Worm (Caenorhabditis elegans) whole organism, L1 larva: Measurements from ENCODE around the gene srx-45.

Source experiments
- alr-1 ChIP-seq: fragments of 200-800 bp; sonication (Bioruptor generic); optimal IDR thresholded peaks from 2 replicates; lab custom pipeline; 2018; ENCODE audit warnings: borderline replicate concordance, mild to moderate bottlenecking, missing genetic modification characterization, missing compliant biosample characterization
- ama-1 ChIP-seq: fragments of 150-350 bp; optimal IDR thresholded peaks from 2 replicates; lab custom pipeline; 2014
- elt-3 ChIP-seq, 6 experiments: fragments of 150-350 bp in 1 of 6; sonication (generic microtip); optimal IDR thresholded peaks; 2 replicates each; lab custom pipeline; 2017 to 2018; ENCODE audit warnings: missing biosample characterization in 6 of 6, missing genetic modification characterization in 6 of 6, inconsistent platforms in 1 of 6
- fos-1 ChIP-seq: fragments of 150-350 bp; optimal IDR thresholded peaks from 2 replicates; lab custom pipeline; 2014; ENCODE audit warnings: missing biosample characterization, missing genetic modification characterization
- lin-39 ChIP-seq: fragments of 150-350 bp; optimal IDR thresholded peaks from 2 replicates; lab custom pipeline; 2014; ENCODE audit warnings: missing biosample characterization, missing genetic modification reagents, missing genetic modification characterization
- lsy-2 ChIP-seq, 2 experiments: fragments of 150-350 bp; optimal IDR thresholded peaks; 2 replicates each; lab custom pipeline; 2014; ENCODE audit warnings: missing biosample characterization in 2 of 2, missing genetic modification characterization in 2 of 2
- nhr-11 ChIP-seq: fragments of 150-350 bp; optimal IDR thresholded peaks from 2 replicates; lab custom pipeline; 2014; ENCODE audit warnings: missing biosample characterization, missing genetic modification characterization
- nhr-12 ChIP-seq: sonication (generic microtip); optimal IDR thresholded peaks from 2 replicates; lab custom pipeline; 2017; ENCODE audit warnings: missing biosample characterization, missing genetic modification characterization
- nhr-28 ChIP-seq: fragments of 150-350 bp; optimal IDR thresholded peaks from 2 replicates; lab custom pipeline; 2014; ENCODE audit warnings: missing biosample characterization, missing genetic modification characterization
- pqm-1 ChIP-seq: sonication (generic microtip); optimal IDR thresholded peaks from 3 replicates; lab custom pipeline; 2017; ENCODE audit warnings: missing biosample characterization, missing genetic modification characterization
- tbx-2 ChIP-seq: sonication (generic microtip); optimal IDR thresholded peaks from 2 replicates; lab custom pipeline; 2016; ENCODE audit warnings: missing genetic modification characterization, missing compliant biosample characterization
- zag-1 ChIP-seq: fragments of 150-350 bp; optimal IDR thresholded peaks from 2 replicates; lab custom pipeline; 2014; ENCODE audit warnings: missing biosample characterization, missing genetic modification characterization

- no peak for TF ChIP-seq nhr-28 (tag; lab: Kevin White, UChicago)
- no peak for TF ChIP-seq alr-1 (tag; lab: Kevin White, UChicago)
- TF ChIP-seq lin-39 (tag; lab: Kevin White, UChicago): no peak
- no peak for TF ChIP-seq ama-1 (lab: Kevin White, UChicago)
- no peak for TF ChIP-seq nhr-11 (tag; lab: Kevin White, UChicago)
- TF ChIP-seq pqm-1: no peak
- TF ChIP-seq zag-1 (tag; lab: Kevin White, UChicago): no peak
- no peak for TF ChIP-seq fos-1 (tag; lab: Kevin White, UChicago)
- no peak for TF ChIP-seq tbx-2 (tag; lab: Kevin White, UChicago)
- no peak for TF ChIP-seq elt-3 (tag; optimal IDR thresholded peaks at IDR 0.05; lab: Kevin White, UChicago)
- no peak for TF ChIP-seq nhr-12
- TF ChIP-seq lsy-2 (tag; optimal IDR thresholded peaks at IDR 0.05; lab: Kevin White, UChicago): no peak
Observed at ce11 chrIII:9271389-9271918, 35.0 kb downstream of the srx-45 start.
